Fruit fly (Drosophila melanogaster): ENCODE measurements around the gene Alg1.
A peak's percentile ranks its signal among the peaks of the same experiment; 100 is the strongest.

Alg1 gene

dm6 chr3R:17818803-17819202 lies 7.9 kb upstream of the Alg1 start (continued):
- no peak for TF ChIP-seq CG5953 (GFP tag; IDR thresholded peaks at IDR 0.05)
- peak; percentile 47 for TF ChIP-seq grau (tag; optimal IDR thresholded peaks at IDR 0.05)
- TF ChIP-seq nmo (GFP tag; optimal IDR thresholded peaks at IDR 0.05) = no peak
- no peak for TF ChIP-seq trh (GFP tag; optimal IDR thresholded peaks at IDR 0.05)
- no peak for TF ChIP-seq tap (tag; optimal IDR thresholded peaks at IDR 0.05)
- TF ChIP-seq CG11504 (tag; optimal IDR thresholded peaks at IDR 0.05) = peak; percentile 13
- TF ChIP-seq CG17829 (tag; optimal IDR thresholded peaks at IDR 0.05) = no peak
- no peak for TF ChIP-seq CG11560 (tag; IDR thresholded peaks at IDR 0.05)
- TF ChIP-seq CG4282 (GFP tag; optimal IDR thresholded peaks at IDR 0.05) = no peak
- no peak for TF ChIP-seq croc (GFP tag; conservative IDR thresholded peaks at IDR 0.05)
- TF ChIP-seq ems (GFP tag; optimal IDR thresholded peaks at IDR 0.05) = no peak
- no peak for TF ChIP-seq ci (GFP tag; IDR thresholded peaks at IDR 0.05)
- TF ChIP-seq CG9817 (tag; optimal IDR thresholded peaks at IDR 0.05) = no peak
- TF ChIP-seq sisA (GFP tag; IDR thresholded peaks at IDR 0.05) = no peak
- TF ChIP-seq Mes4 (GFP tag; optimal IDR thresholded peaks at IDR 0.05) = no peak
- no peak for TF ChIP-seq sr (GFP tag; IDR thresholded peaks at IDR 0.05)
- no peak for TF ChIP-seq Xrp1 (GFP tag; IDR thresholded peaks at IDR 0.05)
- TF ChIP-seq emc (GFP tag; optimal IDR thresholded peaks at IDR 0.05) = no peak
- TF ChIP-seq hb (GFP tag; IDR thresholded peaks at IDR 0.05; ENCODE audit: partially characterized antibody) = no peak
- TF ChIP-seq Optix (GFP tag; IDR thresholded peaks at IDR 0.05) = no peak
- no peak for TF ChIP-seq CG8944 (GFP tag; optimal IDR thresholded peaks at IDR 0.05)
- TF ChIP-seq Fer3 (tag; optimal IDR thresholded peaks at IDR 0.05) = no peak
- TF ChIP-seq Bteb2 (GFP tag; optimal IDR thresholded peaks at IDR 0.05) = no peak
- no peak for TF ChIP-seq Hr78 (GFP tag; optimal IDR thresholded peaks at IDR 0.05)
- TF ChIP-seq HLH3B (GFP tag; IDR thresholded peaks at IDR 0.05) = no peak
- no peak for TF ChIP-seq hth (optimal IDR thresholded peaks at IDR 0.05)
- TF ChIP-seq wor (GFP tag; IDR thresholded peaks at IDR 0.05) = no peak
- no peak for TF ChIP-seq gsb-n (tag; optimal IDR thresholded peaks at IDR 0.05)
- no peak for TF ChIP-seq bowl (GFP tag; IDR thresholded peaks at IDR 0.05)
- TF ChIP-seq Sox102F (GFP tag; optimal IDR thresholded peaks at IDR 0.05) = peak; percentile 40
- TF ChIP-seq CG6254 (GFP tag; optimal IDR thresholded peaks at IDR 0.05) = no peak
- no peak for TF ChIP-seq cato (GFP tag; optimal IDR thresholded peaks at IDR 0.05; ENCODE audit: borderline replicate concordance)
- no peak for TF ChIP-seq NC2α (GFP tag; optimal IDR thresholded peaks at IDR 0.05)
- no peak for TF ChIP-seq CrebB (tag; optimal IDR thresholded peaks at IDR 0.05)
- TF ChIP-seq GATAe (GFP tag; conservative IDR thresholded peaks at IDR 0.05) = no peak
- TF ChIP-seq repo (GFP tag; optimal IDR thresholded peaks at IDR 0.05) = no peak
- TF ChIP-seq CG17359 (tag; optimal IDR thresholded peaks at IDR 0.05) = no peak
- no peak for TF ChIP-seq NFAT (GFP tag; IDR thresholded peaks at IDR 0.05)
- TF ChIP-seq CG15479 (GFP tag; optimal IDR thresholded peaks at IDR 0.05) = no peak
- TF ChIP-seq CG1529 (GFP tag; optimal IDR thresholded peaks at IDR 0.05) = no peak
- no peak for TF ChIP-seq CG10565 (GFP tag; optimal IDR thresholded peaks at IDR 0.05)
- TF ChIP-seq CG4404 (GFP tag; IDR thresholded peaks at IDR 0.05) = no peak
- no peak for TF ChIP-seq Sox100B (GFP tag; optimal IDR thresholded peaks at IDR 0.05)
- TF ChIP-seq CG8089 (GFP tag; optimal IDR thresholded peaks at IDR 0.05) = no peak
- TF ChIP-seq CG17612 (GFP tag; IDR thresholded peaks at IDR 0.05) = no peak
- no peak for TF ChIP-seq Nf-YB (GFP tag; optimal IDR thresholded peaks at IDR 0.05)
